Worm (Caenorhabditis elegans): Measurements from ENCODE around the gene dod-17.

DNA sequence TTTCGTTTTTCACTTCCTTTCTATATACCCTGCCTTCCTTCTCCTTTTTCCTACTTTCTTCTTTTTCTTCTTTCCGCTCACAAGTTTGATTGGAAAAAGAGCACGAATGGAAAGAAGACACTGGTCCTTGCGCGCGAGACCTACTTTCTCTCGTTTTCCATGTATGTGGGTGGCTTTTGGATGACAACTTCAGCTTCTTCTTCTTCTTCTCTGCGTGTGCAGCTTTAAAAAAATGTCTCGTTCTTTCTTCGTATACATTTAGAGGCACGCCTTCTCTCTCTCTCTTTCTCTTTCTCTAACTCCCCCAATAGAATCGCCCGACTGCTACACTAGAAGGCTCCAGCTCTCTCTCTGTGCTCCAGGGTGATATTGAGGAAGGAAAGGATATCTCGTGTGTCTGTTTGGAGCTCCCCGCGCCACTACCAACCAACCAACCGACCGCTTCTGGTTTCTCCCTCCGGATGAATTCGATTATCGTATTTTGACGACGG lies 49.8 kb downstream of the dod-17 start:
- no peak for TF ChIP-seq tab-1 (GFP tag; IDR thresholded peaks at IDR 0.05)
- TF ChIP-seq med-1 (GFP tag; optimal IDR thresholded peaks at IDR 0.05; ENCODE audit: insufficient read depth) = no peak
- TF ChIP-seq ref-1 (GFP tag; conservative IDR thresholded peaks at IDR 0.05) = no peak
- TF ChIP-seq cog-1 (tag; optimal IDR thresholded peaks at IDR 0.05) = no peak
- no peak for TF ChIP-seq flt-1 (GFP tag; IDR thresholded peaks at IDR 0.05)
- TF ChIP-seq ztf-29 (GFP tag; IDR thresholded peaks at IDR 0.05) = no peak
- TF ChIP-seq ztf-23 (GFP tag; IDR thresholded peaks at IDR 0.05) = no peak
- TF ChIP-seq klf-2 (GFP tag; conservative IDR thresholded peaks at IDR 0.05) = no peak
